Worm (Caenorhabditis elegans): ENCODE measurements around the gene F53F4.7.

F53F4.7 gene

DNA sequence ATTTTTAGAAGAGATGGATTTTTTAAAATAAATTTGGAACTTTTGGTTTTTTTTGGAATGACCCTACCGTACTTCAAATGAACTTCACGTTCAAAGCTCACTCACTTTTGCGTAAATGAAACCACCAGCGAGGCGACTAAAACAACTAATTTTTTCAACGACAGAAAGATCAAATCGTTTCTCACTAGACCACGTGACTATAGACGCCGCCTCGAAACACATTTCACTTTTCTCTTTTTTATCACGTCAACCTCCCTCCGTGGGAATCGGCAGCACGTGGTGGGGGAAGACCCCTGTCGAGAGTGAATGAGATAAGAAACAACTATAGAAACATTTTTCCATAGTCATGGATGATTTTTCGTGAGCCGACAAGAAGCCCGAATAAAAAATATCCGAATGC is 43.5 kb upstream of the F53F4.7 start (continued):
- TF ChIP-seq pqm-1 (tag; optimal IDR thresholded peaks at IDR 0.05) (no peak), C16A3.4 (tag; optimal IDR thresholded peaks at IDR 0.05) (peak; percentile 54), pag-3 (tag; optimal IDR thresholded peaks at IDR 0.05; ENCODE audit: borderline replicate concordance, insufficient read depth) (peak; percentile 62), rnt-1 (tag; optimal IDR thresholded peaks at IDR 0.05) (peak; percentile 82), ceh-88 (GFP tag; IDR thresholded peaks at IDR 0.05) (peak; percentile 58; the same call in 1 of the 2 replicates), nhr-47 (tag; optimal IDR thresholded peaks at IDR 0.05) (peak; percentile 76), xbp-1 (tag; optimal IDR thresholded peaks at IDR 0.05) (peak; percentile 63), mep-1 (tag; optimal IDR thresholded peaks at IDR 0.05) (peak; percentile 82), egl-13 (tag; optimal IDR thresholded peaks at IDR 0.05) (no peak), lir-3 (tag; optimal IDR thresholded peaks at IDR 0.05; ENCODE audit: poor library complexity) (peak; percentile 76), Y116A8C.19 (tag; optimal IDR thresholded peaks at IDR 0.05; ENCODE audit: borderline replicate concordance) (no peak), mef-2 (tag; optimal IDR thresholded peaks at IDR 0.05) (peak; percentile 11), ceh-63 (GFP tag; optimal IDR thresholded peaks at IDR 0.05) (no peak), efl-1 (optimal IDR thresholded peaks at IDR 0.05) (peak; percentile 27 to 44), efl-1 (GFP tag; optimal IDR thresholded peaks at IDR 0.05 in 1 of 2) (peak; percentile 18 to 90), mab-9 (GFP tag; IDR thresholded peaks at IDR 0.05) (0 out of 2 replicates have a peak, but pooled peaks have one; percentile 32), elt-2 (tag; optimal IDR thresholded peaks at IDR 0.05) (peak; percentile 91), nhr-237 (tag; optimal IDR thresholded peaks at IDR 0.05) (no peak), nhr-84 (tag; optimal IDR thresholded peaks at IDR 0.05) (no peak), irx-1 (tag; optimal IDR thresholded peaks at IDR 0.05) (peak; percentile 40), nhr-85 (tag) (peak; percentile 98), mdl-1 (tag; optimal IDR thresholded peaks at IDR 0.05) (peak; percentile 18 to 99), nhr-77 (tag; optimal IDR thresholded peaks at IDR 0.05) (no peak), sptf-1 (tag; optimal IDR thresholded peaks at IDR 0.05) (no peak), aha-1 (tag; optimal IDR thresholded peaks at IDR 0.05) (peak; percentile 42), nhr-71 (tag; optimal IDR thresholded peaks at IDR 0.05) (peak; percentile 97), nhr-90 (tag; optimal IDR thresholded peaks at IDR 0.05; ENCODE audit: poor library complexity) (peak; percentile 89), fos-1 (tag; optimal IDR thresholded peaks at IDR 0.05) (peak; percentile 10), sox-4 (tag; optimal IDR thresholded peaks at IDR 0.05) (no peak), nhr-12 (tag; optimal IDR thresholded peaks at IDR 0.05) (no peak), nhr-11 (tag; optimal IDR thresholded peaks at IDR 0.05) (no peak), hlh-17 (GFP tag; optimal IDR thresholded peaks at IDR 0.05; ENCODE audit: borderline replicate concordance) (no peak), lin-15B (tag; optimal IDR thresholded peaks at IDR 0.05) (no peak), elt-3 (tag; optimal IDR thresholded peaks at IDR 0.05) (peak in 4 of 6 experiments; percentile 32 to 84 (median 74)), ztf-11 (tag; optimal IDR thresholded peaks at IDR 0.05) (no peak), hpl-2 (GFP tag; optimal IDR thresholded peaks at IDR 0.05) (peak; percentile 39), ces-1 (GFP tag; optimal IDR thresholded peaks at IDR 0.05) (no peak)

DNA sequence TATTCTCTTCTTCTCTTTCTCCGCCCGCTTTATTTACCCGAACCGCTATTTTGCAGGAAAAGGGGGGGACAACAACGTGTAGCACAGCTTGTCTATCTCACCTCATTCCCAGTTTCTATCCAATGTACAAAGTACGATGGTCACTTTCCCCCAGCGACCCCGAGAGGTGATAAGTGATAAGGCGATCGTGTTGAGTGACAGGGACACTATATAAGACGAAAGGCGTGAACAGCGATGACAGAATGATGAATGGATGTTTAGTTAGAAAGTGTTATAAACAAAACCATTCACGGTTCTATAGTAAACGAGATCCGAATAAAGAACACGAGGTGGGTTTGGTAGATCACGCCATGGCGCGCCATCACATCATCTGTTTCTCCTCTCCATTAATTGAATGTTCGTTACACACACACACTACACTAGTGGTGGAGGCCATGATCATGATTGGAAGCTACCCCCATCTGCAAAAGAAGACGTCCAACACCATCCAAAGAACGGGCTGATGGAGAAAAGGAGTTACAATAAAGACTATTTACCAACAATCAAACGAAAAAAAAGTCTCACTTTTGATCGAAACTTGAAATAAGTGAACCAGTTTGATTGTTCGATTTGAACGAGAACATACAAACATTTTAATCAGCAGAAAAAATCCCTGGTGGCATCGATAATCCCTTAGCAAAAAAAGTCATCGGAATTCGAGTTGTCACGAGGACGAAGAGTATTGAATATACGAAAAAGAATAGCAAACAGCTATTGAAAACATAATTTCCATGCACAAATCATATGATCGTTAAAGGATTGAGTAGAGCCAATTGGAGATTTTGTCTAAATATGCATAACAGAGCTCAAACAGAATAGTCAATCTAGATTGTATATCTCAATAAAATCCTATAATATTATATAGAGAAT is 42.8 kb upstream of the F53F4.7 start:
- TF ChIP-seq lin-39 (tag; optimal IDR thresholded peaks at IDR 0.05): no peak
- peak; percentile 51 for TF ChIP-seq dsc-1 (tag; optimal IDR thresholded peaks at IDR 0.05)
- no peak for TF ChIP-seq tlp-1 (tag; optimal IDR thresholded peaks at IDR 0.05)
- TF ChIP-seq sox-4 (tag; optimal IDR thresholded peaks at IDR 0.05): no peak
- no peak for TF ChIP-seq ets-5 (GFP tag; IDR thresholded peaks at IDR 0.05)
- no peak for TF ChIP-seq nhr-76 (tag; optimal IDR thresholded peaks at IDR 0.05)
- TF ChIP-seq nhr-19 (GFP tag; conservative IDR thresholded peaks at IDR 0.05): peak; percentile 62
- no peak for TF ChIP-seq hlh-17 (GFP tag; optimal IDR thresholded peaks at IDR 0.05; ENCODE audit: borderline replicate concordance)
- TF ChIP-seq ceh-88 (GFP tag; IDR thresholded peaks at IDR 0.05): peak; percentile 39
- no peak for TF ChIP-seq nhr-28 (tag; optimal IDR thresholded peaks at IDR 0.05)
- peak; percentile 81 for TF ChIP-seq nhr-71 (tag; optimal IDR thresholded peaks at IDR 0.05)
- TF ChIP-seq aly-2 (tag; optimal IDR thresholded peaks at IDR 0.05): no peak
- no peak for TF ChIP-seq F16B12.6 (tag; optimal IDR thresholded peaks at IDR 0.05)
- TF ChIP-seq mep-1 (tag; optimal IDR thresholded peaks at IDR 0.05): peak; percentile 37
- TF ChIP-seq tbx-2 (tag; optimal IDR thresholded peaks at IDR 0.05): peak; percentile 32
- peak; percentile 96 for TF ChIP-seq nhr-85 (tag)
- TF ChIP-seq nhr-11 (tag; optimal IDR thresholded peaks at IDR 0.05): no peak
- TF ChIP-seq zag-1 (tag; optimal IDR thresholded peaks at IDR 0.05): no peak
- TF ChIP-seq swsn-7 (tag; optimal IDR thresholded peaks at IDR 0.05): peak; percentile 28
- TF ChIP-seq fkh-10 (GFP tag; optimal IDR thresholded peaks at IDR 0.05): no peak
- no peak for TF ChIP-seq isw-1 (GFP tag; IDR thresholded peaks at IDR 0.05)
- TF ChIP-seq ces-1 (GFP tag; optimal IDR thresholded peaks at IDR 0.05): no peak

Data from whole organism, L1 larva.